In genomic region chr3L:3632500-3633183, dm6 we compare ENCODE assay signal across 1 fruit fly cellular context.
A peak's percentile ranks its signal among the peaks of the same experiment; 100 is the strongest.
TF ChIP-seq lines count a peak whose summit lies in the region.

No protein-coding gene starts in this region.

TF ChIP-seq in whole organism, embryonic, 481 proteins besides CTCF, POLR2A, EP300 and RAD21 (continued from another document and continues in another):
- TF ChIP-seq CG11247 (GFP tag; IDR thresholded peaks at IDR 0.05; lab: Robert Waterston, UW) (peak; percentile 78), Bgb (GFP tag; IDR thresholded peaks at IDR 0.05; lab: Robert Waterston, UW; ENCODE audit: partially characterized antibody) (peak; percentile 17; the same call in 1 of the 2 replicates), CG2875 (GFP tag; optimal IDR thresholded peaks at IDR 0.05; lab: Kevin White, UChicago) (peak; percentile 54), CG16815 (GFP tag; optimal IDR thresholded peaks at IDR 0.05; lab: Kevin White, UChicago) (peak; percentile 80), CG3726 (GFP tag; IDR thresholded peaks at IDR 0.05; lab: Robert Waterston, UW) (peak; percentile 82), sqz (GFP tag; optimal IDR thresholded peaks at IDR 0.05; lab: Kevin White, UChicago) (peak; percentile 37), CG4854 (GFP tag; optimal IDR thresholded peaks at IDR 0.05; lab: Kevin White, UChicago) (no peak), Aef1 (GFP tag; IDR thresholded peaks at IDR 0.05; lab: Robert Waterston, UW) (peak; percentile 89), CG2199 (GFP tag; IDR thresholded peaks at IDR 0.05; lab: Robert Waterston, UW) (no peak), CG6683 (GFP tag; optimal IDR thresholded peaks at IDR 0.05; lab: Kevin White, UChicago) (peak; percentile 56), CG14050 (GFP tag; IDR thresholded peaks at IDR 0.05; lab: Robert Waterston, UW) (peak; percentile 86), Adf1 (GFP tag; IDR thresholded peaks at IDR 0.05; lab: Robert Waterston, UW) (peak; percentile 86), Dbx (GFP tag; IDR thresholded peaks at IDR 0.05; lab: Robert Waterston, UW) (peak; percentile 90; the same call in 2 of the 3 replicates), NfI (GFP tag; optimal IDR thresholded peaks at IDR 0.05; lab: Kevin White, UChicago) (peak; percentile 84), CG12391 (tag; optimal IDR thresholded peaks at IDR 0.05; lab: Kevin White, UChicago) (peak; percentile 81), ken (GFP tag; IDR thresholded peaks at IDR 0.05; lab: Robert Waterston, UW) (peak; percentile 85), CG17359 (tag; optimal IDR thresholded peaks at IDR 0.05; lab: Kevin White, UChicago) (peak; percentile 78), Trl (optimal IDR thresholded peaks at IDR 0.05; lab: Kevin White, UChicago) (no peak), Trl (GFP tag; optimal IDR thresholded peaks at IDR 0.05; lab: Kevin White, UChicago) (no peak), ab (GFP tag; optimal IDR thresholded peaks at IDR 0.05; lab: Kevin White, UChicago) (no peak), mld (GFP tag; IDR thresholded peaks at IDR 0.05; lab: Robert Waterston, UW; ENCODE audit: partially characterized antibody) (no peak), hb (GFP tag; IDR thresholded peaks at IDR 0.05; lab: Robert Waterston, UW; ENCODE audit: partially characterized antibody) (no peak), Fer2 (tag; optimal IDR thresholded peaks at IDR 0.05; lab: Kevin White, UChicago) (peak; percentile 50), CG5180 (GFP tag; optimal IDR thresholded peaks at IDR 0.05; lab: Kevin White, UChicago) (peak; percentile 60), CG17361 (GFP tag; IDR thresholded peaks at IDR 0.05; lab: Robert Waterston, UW) (peak; percentile 85), corto (GFP tag; optimal IDR thresholded peaks at IDR 0.05; lab: Kevin White, UChicago) (no peak), CG30403 (GFP tag; optimal IDR thresholded peaks at IDR 0.05; lab: Kevin White, UChicago) (peak; percentile 93), Sin3A (optimal IDR thresholded peaks at IDR 0.05; lab: Kevin White, UChicago) (no peak), fd102C (GFP tag; optimal IDR thresholded peaks at IDR 0.05; lab: Kevin White, UChicago) (no peak), CG17912 (GFP tag; optimal IDR thresholded peaks at IDR 0.05; lab: Kevin White, UChicago) (no peak), eve (GFP tag; optimal IDR thresholded peaks at IDR 0.05; lab: Kevin White, UChicago) (no peak), CG32772 (GFP tag; IDR thresholded peaks at IDR 0.05; lab: Robert Waterston, UW) (peak; percentile 77), dmrt99B (tag; optimal IDR thresholded peaks at IDR 0.05; lab: Kevin White, UChicago) (peak; percentile 89), CG17568 (GFP tag; optimal IDR thresholded peaks at IDR 0.05; lab: Kevin White, UChicago) (peak; percentile 57), salm (tag; optimal IDR thresholded peaks at IDR 0.05; lab: Kevin White, UChicago) (peak; percentile 48), CG18599 (GFP tag; optimal IDR thresholded peaks at IDR 0.05; lab: Kevin White, UChicago) (peak; percentile 87), nerfin-2 (GFP tag; IDR thresholded peaks at IDR 0.05; lab: Robert Waterston, UW; ENCODE audit: partially characterized antibody) (no peak), CG15073 (GFP tag; optimal IDR thresholded peaks at IDR 0.05; lab: Kevin White, UChicago) (no peak), insv (GFP tag; optimal IDR thresholded peaks at IDR 0.05; lab: Kevin White, UChicago) (peak in 1 of 2 experiments; percentile 34), Usf (GFP tag; optimal IDR thresholded peaks at IDR 0.05; lab: Kevin White, UChicago) (peak; percentile 61), CG3407 (GFP tag; optimal IDR thresholded peaks at IDR 0.05; lab: Kevin White, UChicago) (peak; percentile 48), CG1233 (GFP tag; optimal IDR thresholded peaks at IDR 0.05; lab: Kevin White, UChicago) (peak; percentile 68), CG7372 (GFP tag; IDR thresholded peaks at IDR 0.05; lab: Robert Waterston, UW) (peak; percentile 89), CG18764 (GFP tag; optimal IDR thresholded peaks at IDR 0.05; lab: Kevin White, UChicago) (no peak), kni (GFP tag; optimal IDR thresholded peaks at IDR 0.05; lab: Kevin White, UChicago) (no peak), NFAT (GFP tag; IDR thresholded peaks at IDR 0.05; lab: Robert Waterston, UW) (peak; percentile 78), CG15696 (tag; optimal IDR thresholded peaks at IDR 0.05; lab: Kevin White, UChicago) (peak; percentile 17), Awh (GFP tag; IDR thresholded peaks at IDR 0.05; lab: Robert Waterston, UW) (peak; percentile 78), CG10654 (GFP tag; optimal IDR thresholded peaks at IDR 0.05; lab: Kevin White, UChicago) (peak; percentile 21), CG13296 (GFP tag; optimal IDR thresholded peaks at IDR 0.05; lab: Kevin White, UChicago) (peak; percentile 87), Dref (GFP tag; IDR thresholded peaks at IDR 0.05; lab: Robert Waterston, UW) (no peak), NK7.1 (GFP tag; optimal IDR thresholded peaks at IDR 0.05; lab: Kevin White, UChicago) (no peak), CG9932 (GFP tag; IDR thresholded peaks at IDR 0.05; lab: Robert Waterston, UW) (peak; percentile 95), CG5245 (GFP tag; optimal IDR thresholded peaks at IDR 0.05; lab: Kevin White, UChicago) (peak; percentile 43), pzg (GFP tag; optimal IDR thresholded peaks at IDR 0.05; lab: Kevin White, UChicago) (no peak), B-H1 (GFP tag; IDR thresholded peaks at IDR 0.05; lab: Robert Waterston, UW) (peak; percentile 79), CG12155 (GFP tag; optimal IDR thresholded peaks at IDR 0.05; lab: Kevin White, UChicago) (peak; percentile 78), Med (GFP tag; lab: Kevin White, UChicago) (peak; percentile 9), CG12942 (GFP tag; optimal IDR thresholded peaks at IDR 0.05; lab: Kevin White, UChicago) (peak; percentile 69), CG31365 (tag; optimal IDR thresholded peaks at IDR 0.05; lab: Kevin White, UChicago) (no peak), CG3847 (GFP tag; IDR thresholded peaks at IDR 0.05; lab: Robert Waterston, UW) (peak; percentile 93), chinmo (GFP tag; IDR thresholded peaks at IDR 0.05; lab: Robert Waterston, UW; ENCODE audit: partially characterized antibody) (peak; percentile 53; the same call in 1 of the 4 replicates), MTF-1 (GFP tag; optimal IDR thresholded peaks at IDR 0.05; lab: Kevin White, UChicago; ENCODE audit: borderline replicate concordance) (no peak), jing (GFP tag; optimal IDR thresholded peaks at IDR 0.05; lab: Kevin White, UChicago) (peak; percentile 56), gsb-n (tag; optimal IDR thresholded peaks at IDR 0.05; lab: Kevin White, UChicago) (peak; percentile 48), CG10543 (GFP tag; optimal IDR thresholded peaks at IDR 0.05; lab: Kevin White, UChicago) (peak; percentile 82), Max (GFP tag; optimal IDR thresholded peaks at IDR 0.05; lab: Kevin White, UChicago) (no peak), ranshi (GFP tag; IDR thresholded peaks at IDR 0.05; lab: Robert Waterston, UW) (peak; percentile 87), sisA (GFP tag; IDR thresholded peaks at IDR 0.05; lab: Robert Waterston, UW) (peak; percentile 90), dan (GFP tag; IDR thresholded peaks at IDR 0.05; lab: Robert Waterston, UW) (no peak; the same call in 1 of the 2 replicates), Vsx1 (GFP tag; optimal IDR thresholded peaks at IDR 0.05; lab: Kevin White, UChicago) (peak; percentile 59), mirr (GFP tag; optimal IDR thresholded peaks at IDR 0.05; lab: Kevin White, UChicago) (no peak), fd64A (GFP tag; optimal IDR thresholded peaks at IDR 0.05; lab: Kevin White, UChicago) (no peak), Sox100B (GFP tag; optimal IDR thresholded peaks at IDR 0.05; lab: Kevin White, UChicago) (peak; percentile 78), Mrtf (GFP tag; IDR thresholded peaks at IDR 0.05; lab: Robert Waterston, UW) (peak; percentile 85), Rx (GFP tag; IDR thresholded peaks at IDR 0.05; lab: Robert Waterston, UW) (peak; percentile 80), bcd (GFP tag; optimal IDR thresholded peaks at IDR 0.05; lab: Kevin White, UChicago) (peak; percentile 90), yki (optimal IDR thresholded peaks at IDR 0.05; lab: Kevin White, UChicago) (no peak), Jarid2 (GFP tag; optimal IDR thresholded peaks at IDR 0.05; lab: Kevin White, UChicago) (peak; percentile 48), Rfx (GFP tag; IDR thresholded peaks at IDR 0.05; lab: Robert Waterston, UW) (peak; percentile 95), CG2678 (tag; optimal IDR thresholded peaks at IDR 0.05; lab: Kevin White, UChicago) (peak; percentile 87), CG6813 (GFP tag; optimal IDR thresholded peaks at IDR 0.05; lab: Kevin White, UChicago) (peak; percentile 65), CG9727 (GFP tag; optimal IDR thresholded peaks at IDR 0.05; lab: Kevin White, UChicago) (peak; percentile 89), Ets97D (GFP tag; optimal IDR thresholded peaks at IDR 0.05; lab: Kevin White, UChicago) (no peak), CG11560 (tag; IDR thresholded peaks at IDR 0.05; lab: Robert Waterston, UW) (peak; percentile 84), sima (GFP tag; optimal IDR thresholded peaks at IDR 0.05; lab: Kevin White, UChicago) (no peak), bigmax (GFP tag; optimal IDR thresholded peaks at IDR 0.05; lab: Kevin White, UChicago) (no peak), H2.0 (GFP tag; IDR thresholded peaks at IDR 0.05; lab: Robert Waterston, UW) (peak; percentile 89), crc (GFP tag; optimal IDR thresholded peaks at IDR 0.05; lab: Kevin White, UChicago) (no peak), usp (GFP tag; optimal IDR thresholded peaks at IDR 0.05; lab: Kevin White, UChicago) (no peak), Fer3 (tag; optimal IDR thresholded peaks at IDR 0.05; lab: Kevin White, UChicago) (peak; percentile 64), unpg (GFP tag; optimal IDR thresholded peaks at IDR 0.05; lab: Kevin White, UChicago) (peak; percentile 83), CG4282 (GFP tag; optimal IDR thresholded peaks at IDR 0.05; lab: Kevin White, UChicago) (no peak), ems (GFP tag; optimal IDR thresholded peaks at IDR 0.05; lab: Kevin White, UChicago) (no peak), CG34224 (GFP tag; IDR thresholded peaks at IDR 0.05; lab: Robert Waterston, UW; ENCODE audit: partially characterized antibody) (no peak), CG3065 (GFP tag; optimal IDR thresholded peaks at IDR 0.05; lab: Kevin White, UChicago) (peak; percentile 20), chif (GFP tag; optimal IDR thresholded peaks at IDR 0.05; lab: Kevin White, UChicago) (no peak), CG17802 (tag; optimal IDR thresholded peaks at IDR 0.05; lab: Kevin White, UChicago) (no peak), ap (GFP tag; IDR thresholded peaks at IDR 0.05; lab: Robert Waterston, UW) (peak; percentile 73), CG18262 (tag; optimal IDR thresholded peaks at IDR 0.05; lab: Kevin White, UChicago) (peak; percentile 58), toy (GFP tag; IDR thresholded peaks at IDR 0.05; lab: Robert Waterston, UW) (no peak; the same call in 1 of the 2 replicates), hkb (optimal IDR thresholded peaks at IDR 0.05; lab: Kevin White, UChicago) (no peak), hkb (GFP tag; IDR thresholded peaks at IDR 0.05; lab: Robert Waterston, UW) (peak; percentile 91), trh (GFP tag; optimal IDR thresholded peaks at IDR 0.05; lab: Kevin White, UChicago) (peak; percentile 73), Hr39 (optimal IDR thresholded peaks at IDR 0.05; lab: Kevin White, UChicago) (no peak), eyg (GFP tag; optimal IDR thresholded peaks at IDR 0.05; lab: Kevin White, UChicago) (no peak), amos (GFP tag; IDR thresholded peaks at IDR 0.05; lab: Robert Waterston, UW; ENCODE audit: partially characterized antibody) (no peak), sim (GFP tag; IDR thresholded peaks at IDR 0.05; lab: Robert Waterston, UW) (0 out of 2 replicates have a peak, but pooled peaks have one; percentile 36), CG7786 (GFP tag; optimal IDR thresholded peaks at IDR 0.05; lab: Kevin White, UChicago) (no peak), Sry-β (GFP tag; optimal IDR thresholded peaks at IDR 0.05; lab: Kevin White, UChicago) (no peak), D19B (GFP tag; optimal IDR thresholded peaks at IDR 0.05; lab: Kevin White, UChicago) (peak; percentile 74), pum (GFP tag; optimal IDR thresholded peaks at IDR 0.05; lab: Kevin White, UChicago) (no peak), chn (GFP tag; optimal IDR thresholded peaks at IDR 0.05; lab: Kevin White, UChicago) (no peak), scrt (GFP tag; optimal IDR thresholded peaks at IDR 0.05; lab: Kevin White, UChicago) (peak; percentile 62), Fer1 (GFP tag; optimal IDR thresholded peaks at IDR 0.05; lab: Kevin White, UChicago) (peak; percentile 85), Dp (GFP tag; optimal IDR thresholded peaks at IDR 0.05; lab: Kevin White, UChicago) (no peak), Nf-YB (GFP tag; optimal IDR thresholded peaks at IDR 0.05; lab: Kevin White, UChicago) (peak; percentile 95), CG11723 (GFP tag; optimal IDR thresholded peaks at IDR 0.05; lab: Kevin White, UChicago) (peak; percentile 84), CG34422 (GFP tag; IDR thresholded peaks at IDR 0.05; lab: Robert Waterston, UW) (peak; percentile 87), Dll (GFP tag; IDR thresholded peaks at IDR 0.05; lab: Robert Waterston, UW; ENCODE audit: partially characterized antibody) (no peak), Chrac-16 (GFP tag; optimal IDR thresholded peaks at IDR 0.05; lab: Kevin White, UChicago) (peak; percentile 79), wdn (GFP tag; IDR thresholded peaks at IDR 0.05; lab: Robert Waterston, UW) (peak; percentile 90), sr (GFP tag; IDR thresholded peaks at IDR 0.05; lab: Robert Waterston, UW) (0 out of 3 replicates have a peak, but pooled peaks have one; percentile 15), CG7745 (tag; optimal IDR thresholded peaks at IDR 0.05; lab: Kevin White, UChicago) (no peak), Camta (GFP tag; optimal IDR thresholded peaks at IDR 0.05; lab: Kevin White, UChicago) (no peak), Dek (tag; optimal IDR thresholded peaks at IDR 0.05; lab: Kevin White, UChicago) (peak; percentile 81), maf-S (GFP tag; optimal IDR thresholded peaks at IDR 0.05; lab: Kevin White, UChicago) (no peak), CG34376 (GFP tag; optimal IDR thresholded peaks at IDR 0.05; lab: Kevin White, UChicago) (peak; percentile 69), CG16779 (GFP tag; IDR thresholded peaks at IDR 0.05; lab: Robert Waterston, UW) (no peak), CG17385 (GFP tag; optimal IDR thresholded peaks at IDR 0.05; lab: Kevin White, UChicago) (peak; percentile 83), CG8290 (GFP tag; optimal IDR thresholded peaks at IDR 0.05; lab: Kevin White, UChicago) (no peak), CG8290 (tag; optimal IDR thresholded peaks at IDR 0.05; lab: Kevin White, UChicago) (peak in 1 of 2 experiments; percentile 49), CG10321 (GFP tag; IDR thresholded peaks at IDR 0.05; lab: Robert Waterston, UW) (peak; percentile 73)
